Worm (Caenorhabditis elegans): Measurements from ENCODE around the gene inos-1.
A peak's percentile ranks its signal among the peaks of the same experiment; 100 is the strongest.

inos-1 gene

ce11 chrII:11700200-11700599 is at the start of gene inos-1:
inos-1 (minus strand) TSS chrII:11700300.
- no peak for TF ChIP-seq nhr-120 (GFP tag; IDR thresholded peaks at IDR 0.05)
- TF ChIP-seq lag-1 (GFP tag; IDR thresholded peaks at IDR 0.05) = no peak
- no peak for TF ChIP-seq snpc-1.3 (tag; optimal IDR thresholded peaks at IDR 0.05; ENCODE audit: insufficient read depth)
- TF ChIP-seq aptf-3 (GFP tag; IDR thresholded peaks at IDR 0.05) = 0 out of 2 replicates have a peak, but pooled peaks have one; percentile 28
- 0 out of 2 replicates have a peak, but pooled peaks have one; percentile 33 for TF ChIP-seq zfh-2 (GFP tag; conservative IDR thresholded peaks at IDR 0.05)
- TF ChIP-seq Y53F4B.3 (GFP tag; IDR thresholded peaks at IDR 0.05) = no peak

DNA sequence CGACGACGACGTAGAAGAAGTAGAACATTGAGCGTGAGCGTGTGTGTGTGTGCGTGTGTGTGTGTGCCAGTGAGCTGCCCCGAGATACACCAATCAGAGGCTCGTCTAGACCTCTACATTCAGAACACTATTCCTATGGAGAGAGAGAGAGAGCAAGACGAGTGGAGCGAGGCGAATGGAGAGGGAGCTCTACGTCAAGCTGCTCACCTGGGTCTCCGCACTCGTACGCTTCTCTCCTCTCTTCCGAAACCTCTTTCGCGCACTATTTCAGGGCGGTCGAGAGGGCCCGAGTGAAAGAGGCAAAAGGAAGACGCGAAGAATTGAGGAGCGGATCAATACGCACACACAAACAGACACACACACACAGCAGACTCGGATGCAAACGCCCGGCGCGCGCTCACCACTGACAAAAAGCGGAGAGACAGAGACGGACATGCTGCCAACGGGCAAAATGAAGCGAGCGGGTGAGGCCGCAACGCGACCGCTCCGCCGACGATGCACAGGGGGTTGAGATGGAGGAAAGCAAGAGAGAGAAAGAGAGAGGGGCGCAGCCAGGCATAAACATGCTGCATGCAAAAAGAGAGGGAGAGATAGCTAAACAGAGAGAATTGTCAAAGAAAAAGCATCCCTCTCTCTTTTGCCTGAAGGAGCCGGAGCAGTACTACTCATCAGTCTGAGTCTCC is 49.5 kb upstream of the inos-1 start:
- no peak for TF ChIP-seq Y95B8A.8 (GFP tag; IDR thresholded peaks at IDR 0.05)
- TF ChIP-seq attf-3 (GFP tag; conservative IDR thresholded peaks at IDR 0.05) = no peak
- TF ChIP-seq snpc-4 (GFP tag; optimal IDR thresholded peaks at IDR 0.05) = no peak
- peak in 3 of 4 experiments; percentile 51 to 74 (median 59) for TF ChIP-seq snpc-4 (tag; optimal IDR thresholded peaks at IDR 0.05)
- peak; percentile 55; the same call in 1 of the 2 replicates for TF ChIP-seq C06A6.2 (GFP tag; conservative IDR thresholded peaks at IDR 0.05)
- TF ChIP-seq K12H6.12 (tag; optimal IDR thresholded peaks at IDR 0.05) = peak; percentile 87
- peak; percentile 89 for TF ChIP-seq egrh-3 (GFP tag; IDR thresholded peaks at IDR 0.05)
- no peak for TF ChIP-seq attf-6 (GFP tag; IDR thresholded peaks at IDR 0.05)
- TF ChIP-seq lin-40 (tag; optimal IDR thresholded peaks at IDR 0.05) = peak; percentile 91
- TF ChIP-seq K11D2.4 (GFP tag; IDR thresholded peaks at IDR 0.05) = peak; percentile 73
- peak; percentile 83 for TF ChIP-seq nhr-80 (tag; optimal IDR thresholded peaks at IDR 0.05)
- TF ChIP-seq let-607 (tag; optimal IDR thresholded peaks at IDR 0.05) = peak; percentile 66 to 77
- TF ChIP-seq mcd-1 (GFP tag; IDR thresholded peaks at IDR 0.05) = peak; percentile 73
- TF ChIP-seq tbp1 (GFP tag; optimal IDR thresholded peaks at IDR 0.05) = peak; percentile 32
- no peak for TF ChIP-seq F57A8.1 (GFP tag; optimal IDR thresholded peaks at IDR 0.05)
- peak; percentile 17 for TF ChIP-seq efl-1 (GFP tag; optimal IDR thresholded peaks at IDR 0.05)
- TF ChIP-seq repo-1 (tag; optimal IDR thresholded peaks at IDR 0.05) = peak; percentile 70
- peak; percentile 81 for TF ChIP-seq madf-10 (tag; optimal IDR thresholded peaks at IDR 0.05)
- TF ChIP-seq egl-44 (GFP tag; IDR thresholded peaks at IDR 0.05) = no peak
- TF ChIP-seq F49E8.2 (tag; optimal IDR thresholded peaks at IDR 0.05; ENCODE audit: insufficient read depth) = no peak
- TF ChIP-seq cebp-1 (GFP tag; IDR thresholded peaks at IDR 0.05) = 0 out of 2 replicates have a peak, but pooled peaks have one; percentile 50
- peak; percentile 90 for TF ChIP-seq cebp-1 (tag; optimal IDR thresholded peaks at IDR 0.05)
- TF ChIP-seq lir-1 (GFP tag; conservative IDR thresholded peaks at IDR 0.05) = peak; percentile 66
- TF ChIP-seq athp-1 (tag; optimal IDR thresholded peaks at IDR 0.05) = peak; percentile 53
- peak; percentile 74 for TF ChIP-seq chd-7 (tag; optimal IDR thresholded peaks at IDR 0.05)
- TF ChIP-seq ceh-100 (GFP tag; IDR thresholded peaks at IDR 0.05) = 0 out of 2 replicates have a peak, but pooled peaks have one; percentile 24
- TF ChIP-seq ceh-27 (GFP tag; optimal IDR thresholded peaks at IDR 0.05) = peak; percentile 76
- TF ChIP-seq somi-1 (GFP tag; optimal IDR thresholded peaks at IDR 0.05) = peak; percentile 17
- TF ChIP-seq ztf-18 (tag; optimal IDR thresholded peaks at IDR 0.05) = peak; percentile 66
- peak; percentile 51 for TF ChIP-seq F10E7.11 (tag; optimal IDR thresholded peaks at IDR 0.05)
- peak; percentile 60 for TF ChIP-seq die-1 (tag; optimal IDR thresholded peaks at IDR 0.05)
- peak in 1 of 3 experiments; percentile 66 for TF ChIP-seq lin-35 (GFP tag; optimal IDR thresholded peaks at IDR 0.05)
- TF ChIP-seq rec-8 (tag; optimal IDR thresholded peaks at IDR 0.05) = no peak
- TF ChIP-seq akir-1 (GFP tag; optimal IDR thresholded peaks at IDR 0.05) = peak; percentile 63
- TF ChIP-seq gei-17 (GFP tag; optimal IDR thresholded peaks at IDR 0.05) = peak; percentile 65
- no peak for TF ChIP-seq sptf-2 (GFP tag; optimal IDR thresholded peaks at IDR 0.05)
- TF ChIP-seq pbrm-1 (GFP tag; IDR thresholded peaks at IDR 0.05) = peak; percentile 63
- peak; percentile 75 for TF ChIP-seq atf-7 (tag; optimal IDR thresholded peaks at IDR 0.05)
- TF ChIP-seq T07F8.4 (tag; optimal IDR thresholded peaks at IDR 0.05) = peak; percentile 41

Data from whole organism, young adult.